Fruit fly (Drosophila melanogaster) whole organism, embryonic: Measurements from ENCODE around the gene Mst85C.
A peak's percentile ranks its signal among the peaks of the same experiment; 100 is the strongest.

Experiments used
- Bteb2 ChIP-seq: fragments of 200-800 bp; sonication (Bioruptor generic); optimal IDR thresholded peaks from 2 replicates; lab custom pipeline; 2016; ENCODE audit warnings: missing biosample characterization, missing genetic modification characterization
- CG10979 ChIP-seq: fragments of 200-800 bp; sonication (Bioruptor generic); optimal IDR thresholded peaks from 2 replicates; lab custom pipeline; 2018; ENCODE audit warnings: missing biosample characterization, mild to moderate bottlenecking, missing genetic modification characterization, moderate library complexity
- CG12659 ChIP-seq: fragments of 200-800 bp; sonication (Bioruptor generic); optimal IDR thresholded peaks from 3 replicates; lab custom pipeline; 2017; ENCODE audit warnings: mild to moderate bottlenecking, missing biosample characterization, missing genetic modification reagents, missing genetic modification characterization
- CG12769 ChIP-seq: fragments of 200-800 bp; sonication (Bioruptor generic); optimal IDR thresholded peaks from 2 replicates; lab custom pipeline; 2019; ENCODE audit warnings: missing biosample characterization, mild to moderate bottlenecking, missing genetic modification characterization, moderate library complexity
- CG13287 ChIP-seq: fragments of 200-800 bp; sonication (Bioruptor generic); IDR thresholded peaks from 2 replicates; pipeline ENCODE4 v1.3.6; 2022; ENCODE audit warnings: missing biosample characterization, missing genetic modification characterization; ENCODE audit not compliant: partially characterized antibody
- CG13296 ChIP-seq: fragments of 200-800 bp; sonication (Bioruptor generic); optimal IDR thresholded peaks from 3 replicates; lab custom pipeline; 2018; ENCODE audit warnings: missing biosample characterization, mild to moderate bottlenecking, missing genetic modification characterization
- CG15269 ChIP-seq: fragments of 200-800 bp; sonication (Bioruptor generic); optimal IDR thresholded peaks from 2 replicates; lab custom pipeline; 2018; ENCODE audit warnings: missing biosample characterization, mild to moderate bottlenecking, missing genetic modification characterization, moderate library complexity
- CG15601 ChIP-seq: fragments of 200-800 bp; sonication (Bioruptor generic); optimal IDR thresholded peaks from 3 replicates; lab custom pipeline; 2019; ENCODE audit warnings: missing biosample characterization, mild to moderate bottlenecking, missing genetic modification characterization, moderate library complexity
- CG17385 ChIP-seq: fragments of 200-800 bp; sonication (Bioruptor generic); optimal IDR thresholded peaks from 3 replicates; lab custom pipeline; 2018; ENCODE audit warnings: missing biosample characterization, mild to moderate bottlenecking, missing genetic modification characterization
- CG17829 ChIP-seq: fragments of 200-800 bp; optimal IDR thresholded peaks from 2 replicates; lab custom pipeline; 2019; ENCODE audit warnings: missing biosample characterization, mild to moderate bottlenecking, missing genetic modification characterization, moderate library complexity
- CG2199 ChIP-seq: fragments of 200-800 bp; sonication (Bioruptor generic); IDR thresholded peaks from 3 replicates; pipeline ENCODE4 v1.3.6; 2022; ENCODE audit warnings: missing biosample characterization, missing genetic modification characterization
- CG2712 ChIP-seq: fragments of 200-800 bp; optimal IDR thresholded peaks from 3 replicates; lab custom pipeline; 2019; ENCODE audit warnings: missing biosample characterization, mild to moderate bottlenecking, missing genetic modification characterization, moderate library complexity
- CG3281 ChIP-seq: fragments of 200-800 bp; sonication (Bioruptor generic); optimal IDR thresholded peaks from 3 replicates; lab custom pipeline; 2017; ENCODE audit warnings: missing biosample characterization, mild to moderate bottlenecking, missing genetic modification characterization
- CG34422 ChIP-seq: fragments of 200-800 bp; sonication (Bioruptor generic); IDR thresholded peaks from 3 replicates; pipeline ENCODE4 v1.3.6; 2022; ENCODE audit warnings: missing biosample characterization, missing genetic modification characterization
- CG3847 ChIP-seq: fragments of 200-800 bp; sonication (Bioruptor generic); IDR thresholded peaks from 2 replicates; pipeline ENCODE4 v1.3.6; 2022; ENCODE audit warnings: missing biosample characterization, missing genetic modification characterization
- CG4282 ChIP-seq: fragments of 200-800 bp; sonication (Bioruptor generic); optimal IDR thresholded peaks from 2 replicates; lab custom pipeline; 2016; ENCODE audit warnings: missing biosample characterization, missing genetic modification characterization
- CG4820 ChIP-seq: fragments of 200-800 bp; sonication (Bioruptor generic); optimal IDR thresholded peaks from 3 replicates; lab custom pipeline; 2016; ENCODE audit warnings: missing biosample characterization, missing genetic modification characterization
- CG8089 ChIP-seq: fragments of 200-800 bp; sonication (Bioruptor generic); optimal IDR thresholded peaks from 3 replicates; lab custom pipeline; 2016; ENCODE audit warnings: missing biosample characterization, missing genetic modification characterization
- CG9817 ChIP-seq: fragments of 200-800 bp; sonication (Bioruptor generic); optimal IDR thresholded peaks from 2 replicates; lab custom pipeline; 2018; ENCODE audit warnings: missing biosample characterization, mild to moderate bottlenecking, missing genetic modification characterization, moderate library complexity
- CG9876 ChIP-seq: fragments of 200-800 bp; sonication (Bioruptor generic); optimal IDR thresholded peaks from 2 replicates; lab custom pipeline; 2016; ENCODE audit warnings: missing biosample characterization, missing genetic modification characterization
- Dll ChIP-seq: fragments of 200-800 bp; sonication (Bioruptor generic); IDR thresholded peaks from 4 replicates; pipeline ENCODE4 v1.3.6; 2022; ENCODE audit warnings: missing biosample characterization, missing genetic modification characterization; ENCODE audit not compliant: partially characterized antibody
- Dref ChIP-seq: fragments of 200-800 bp; sonication (Bioruptor generic); IDR thresholded peaks from 2 replicates; pipeline ENCODE4 v1.3.6; 2022; ENCODE audit warnings: missing biosample characterization, missing genetic modification characterization
- Jarid2 ChIP-seq: fragments of 200-800 bp; sonication (Bioruptor generic); optimal IDR thresholded peaks from 3 replicates; lab custom pipeline; 2017; ENCODE audit warnings: mild to moderate bottlenecking, missing biosample characterization, missing genetic modification reagents, missing genetic modification characterization
- Med ChIP-seq: fragments of 200-800 bp; sonication (Bioruptor generic); peaks from one replicate; lab custom pipeline; 2016; ENCODE audit warnings: missing biosample characterization, missing genetic modification characterization, mild to moderate bottlenecking, inconsistent platforms, moderate library complexity
- NfI ChIP-seq: fragments of 200-800 bp; sonication (Bioruptor generic); optimal IDR thresholded peaks from 3 replicates; lab custom pipeline; 2018; ENCODE audit warnings: missing biosample characterization, mild to moderate bottlenecking, missing genetic modification characterization, moderate library complexity
- PHDP ChIP-seq: fragments of 200-800 bp; sonication (Bioruptor generic); optimal IDR thresholded peaks from 3 replicates; lab custom pipeline; 2018; ENCODE audit warnings: missing biosample characterization, mild to moderate bottlenecking, missing genetic modification characterization, moderate library complexity
- Poxn ChIP-seq: fragments of 200-800 bp; sonication (Bioruptor generic); IDR thresholded peaks from 2 replicates; pipeline ENCODE4 v1.3.6; 2022; ENCODE audit warnings: missing biosample characterization, missing genetic modification characterization
- Trl ChIP-seq, 3 experiments: fragments of >200 bp in 2 of 3; fragments of 200-800 bp in 1 of 3; sonication (Bioruptor generic) in 1 of 3; optimal IDR thresholded peaks; 2 replicates in 1 of 3; 3 replicates in 2 of 3; lab custom pipeline; 2016 to 2017; ENCODE audit warnings: missing biosample characterization in 1 of 3, missing genetic modification characterization in 1 of 3
- ara ChIP-seq: fragments of 200-800 bp; sonication (Bioruptor generic); IDR thresholded peaks from 2 replicates; pipeline ENCODE4 v1.3.6; 2022; ENCODE audit warnings: missing biosample characterization, missing genetic modification characterization
- cato ChIP-seq: fragments of 200-800 bp; sonication (Bioruptor generic); optimal IDR thresholded peaks from 2 replicates; lab custom pipeline; 2016; ENCODE audit warnings: missing biosample characterization, missing genetic modification characterization, borderline replicate concordance
- chif ChIP-seq, 2 experiments: fragments of 200-800 bp; sonication (Bioruptor generic); optimal IDR thresholded peaks; 3 replicates each; lab custom pipeline; 2016; ENCODE audit warnings: missing biosample characterization in 2 of 2, missing genetic modification characterization in 2 of 2
- ci ChIP-seq: fragments of 200-800 bp; sonication (Bioruptor generic); IDR thresholded peaks from 3 replicates; pipeline ENCODE4 v1.3.6; 2022; ENCODE audit warnings: missing biosample characterization, missing genetic modification characterization
- dimm ChIP-seq: fragments of 200-800 bp; sonication (Bioruptor generic); IDR thresholded peaks from 2 replicates; pipeline ENCODE4 v1.3.6; 2022; ENCODE audit warnings: missing biosample characterization, missing genetic modification characterization
- dmrt11E ChIP-seq: fragments of 200-800 bp; sonication (Bioruptor generic); optimal IDR thresholded peaks from 3 replicates; lab custom pipeline; 2018; ENCODE audit warnings: missing biosample characterization, mild to moderate bottlenecking, missing genetic modification characterization, moderate library complexity
- hbn ChIP-seq: fragments of 200-800 bp; sonication (Bioruptor generic); IDR thresholded peaks from 2 replicates; pipeline ENCODE4 v1.3.6; 2022; ENCODE audit warnings: missing biosample characterization, missing genetic modification characterization; ENCODE audit not compliant: partially characterized antibody
- inv ChIP-seq: fragments of 200-800 bp; sonication (Bioruptor generic); IDR thresholded peaks from 2 replicates; pipeline ENCODE4 v1.3.6; 2022; ENCODE audit warnings: missing biosample characterization, missing genetic modification characterization; ENCODE audit not compliant: partially characterized antibody
- klu ChIP-seq: fragments of 200-800 bp; sonication (Bioruptor generic); IDR thresholded peaks from 2 replicates; pipeline ENCODE4 v1.3.6; 2022; ENCODE audit warnings: missing biosample characterization, missing genetic modification characterization
- knrl ChIP-seq: fragments of 200-800 bp; sonication (Bioruptor generic); IDR thresholded peaks from 3 replicates; pipeline ENCODE4 v1.3.6; 2022; ENCODE audit warnings: missing biosample characterization, missing genetic modification characterization; ENCODE audit not compliant: partially characterized antibody
- lmd ChIP-seq: fragments of 200-800 bp; sonication (Bioruptor generic); IDR thresholded peaks from 2 replicates; pipeline ENCODE4 v1.3.6; 2022; ENCODE audit warnings: missing biosample characterization, missing genetic modification characterization
- mirr ChIP-seq: fragments of 200-800 bp; sonication (Bioruptor generic); optimal IDR thresholded peaks from 3 replicates; lab custom pipeline; 2018; ENCODE audit warnings: missing biosample characterization, mild to moderate bottlenecking, missing genetic modification characterization
- p53 ChIP-seq: fragments of 200-800 bp; sonication (Bioruptor generic); optimal IDR thresholded peaks from 2 replicates; lab custom pipeline; 2016; ENCODE audit warnings: missing biosample characterization, missing genetic modification characterization
- pros ChIP-seq: fragments of 200-800 bp; sonication (Bioruptor generic); optimal IDR thresholded peaks from 3 replicates; lab custom pipeline; 2019; ENCODE audit warnings: missing biosample characterization, mild to moderate bottlenecking, missing genetic modification characterization, moderate library complexity
- row ChIP-seq: fragments of 200-800 bp; sonication (Bioruptor generic); IDR thresholded peaks from 3 replicates; pipeline ENCODE4 v1.3.6; 2022; ENCODE audit warnings: missing biosample characterization, missing genetic modification characterization
- scrt ChIP-seq: fragments of 200-800 bp; sonication (Bioruptor generic); optimal IDR thresholded peaks from 2 replicates; lab custom pipeline; 2018; ENCODE audit warnings: missing biosample characterization, mild to moderate bottlenecking, missing genetic modification characterization, moderate library complexity
- sens ChIP-seq: fragments of 200-800 bp; sonication (Bioruptor generic); peaks from one replicate; lab custom pipeline; 2016; ENCODE audit warnings: missing biosample characterization, missing genetic modification characterization
- slbo ChIP-seq: fragments of 200-800 bp; sonication (Bioruptor generic); IDR thresholded peaks from 2 replicates; pipeline ENCODE4 v1.3.6; 2022; ENCODE audit warnings: missing biosample characterization, missing genetic modification characterization
- sr ChIP-seq: fragments of 200-800 bp; sonication (Bioruptor generic); IDR thresholded peaks from 3 replicates; pipeline ENCODE4 v1.3.6; 2022; ENCODE audit warnings: missing biosample characterization, missing genetic modification characterization
- tx ChIP-seq: fragments of 200-800 bp; sonication (Bioruptor generic); optimal IDR thresholded peaks from 2 replicates; lab custom pipeline; 2016; ENCODE audit warnings: missing biosample characterization, missing genetic modification characterization
- unc-4 ChIP-seq: fragments of 200-800 bp; sonication (Bioruptor generic); IDR thresholded peaks from 2 replicates; pipeline ENCODE4 v1.3.6; 2022; ENCODE audit warnings: missing biosample characterization, missing genetic modification characterization; ENCODE audit not compliant: partially characterized antibody

The Mst85C gene

dm6 chr3R:9038652-9039051 lies 9.8 kb upstream of the Mst85C start, which contains the start of gene hyx:
hyx (plus strand) TSS chr3R:9038760.
- peak; percentile 26 for TF ChIP-seq CG3281 (GFP tag; lab: Kevin White, UChicago)
- peak; percentile 65; the same call in 2 of the 3 replicates for TF ChIP-seq CG34422 (GFP tag; lab: Robert Waterston, UW)
- peak; percentile 10 for TF ChIP-seq CG4820 (GFP tag; lab: Kevin White, UChicago)
- no peak for TF ChIP-seq CG4282 (GFP tag; lab: Kevin White, UChicago)
- TF ChIP-seq mirr (GFP tag; lab: Kevin White, UChicago): peak; percentile 16
- 0 out of 3 replicates have a peak, but pooled peaks have one; percentile 24 for TF ChIP-seq CG2199 (GFP tag; lab: Robert Waterston, UW)
- peak; percentile 44 for TF ChIP-seq klu (GFP tag; lab: Robert Waterston, UW)
- TF ChIP-seq dmrt11E (tag; lab: Kevin White, UChicago): peak; percentile 27
- TF ChIP-seq Dref (GFP tag; lab: Robert Waterston, UW): peak; percentile 42
- TF ChIP-seq chif (GFP tag; optimal IDR thresholded peaks at IDR 0.05; lab: Kevin White, UChicago): peak in 1 of 2 experiments; percentile 16
- TF ChIP-seq CG12769 (tag; lab: Kevin White, UChicago): peak; percentile 61
- no peak; the same call in 1 of the 3 replicates for TF ChIP-seq knrl
- TF ChIP-seq CG9817 (tag; lab: Kevin White, UChicago): peak; percentile 9
- no peak for TF ChIP-seq ara
- peak; percentile 26 for TF ChIP-seq CG10979 (tag; lab: Kevin White, UChicago)
- no peak for TF ChIP-seq CG8089 (GFP tag; lab: Kevin White, UChicago)
- TF ChIP-seq CG12659: peak; percentile 23
- TF ChIP-seq unc-4: peak; percentile 91
- no peak for TF ChIP-seq dimm
- peak; percentile 79; the same call in 2 of the 3 replicates for TF ChIP-seq sr (GFP tag; lab: Robert Waterston, UW)
- peak; percentile 41 for TF ChIP-seq Bteb2 (GFP tag; lab: Kevin White, UChicago)
- TF ChIP-seq ci: peak; percentile 36; the same call in 1 of the 3 replicates
- TF ChIP-seq CG15269 (tag; lab: Kevin White, UChicago): peak; percentile 42
- no peak for TF ChIP-seq pros (GFP tag; lab: Kevin White, UChicago)
- peak; percentile 14 for TF ChIP-seq tx (GFP tag; lab: Kevin White, UChicago)
- TF ChIP-seq p53 (GFP tag; lab: Kevin White, UChicago): peak; percentile 23
- peak; percentile 84 for TF ChIP-seq hbn
- TF ChIP-seq CG2712: peak; percentile 59
- peak; percentile 38 for TF ChIP-seq CG17385
- TF ChIP-seq CG17829 (tag; lab: Kevin White, UChicago): peak; percentile 38
- no peak for TF ChIP-seq CG9876 (GFP tag; lab: Kevin White, UChicago)
- TF ChIP-seq Dll (GFP tag; lab: Robert Waterston, UW): peak; percentile 93
- TF ChIP-seq NfI (GFP tag; lab: Kevin White, UChicago): peak; percentile 40
- TF ChIP-seq inv: peak; percentile 60
- TF ChIP-seq cato (GFP tag; lab: Kevin White, UChicago): no peak
- TF ChIP-seq row: peak; percentile 90
- TF ChIP-seq lmd: no peak; the same call in 1 of the 2 replicates
- peak; percentile 0 for TF ChIP-seq PHDP (tag; lab: Kevin White, UChicago)
- TF ChIP-seq Jarid2 (GFP tag; lab: Kevin White, UChicago): no peak
- peak; percentile 25; the same call in 1 of the 2 replicates for TF ChIP-seq CG3847 (GFP tag; lab: Robert Waterston, UW)
- TF ChIP-seq Trl (optimal IDR thresholded peaks at IDR 0.05; lab: Kevin White, UChicago): no peak
- TF ChIP-seq Trl (GFP tag; optimal IDR thresholded peaks at IDR 0.05; lab: Kevin White, UChicago): peak; percentile 41
- TF ChIP-seq Med (GFP tag; lab: Kevin White, UChicago): peak; percentile 92
- TF ChIP-seq CG13287 (GFP tag; lab: Robert Waterston, UW): peak; percentile 94
- TF ChIP-seq sens (GFP tag; lab: Kevin White, UChicago): peak; percentile 95
- TF ChIP-seq scrt (GFP tag; lab: Kevin White, UChicago): peak; percentile 43
- no peak for TF ChIP-seq Poxn (GFP tag; lab: Robert Waterston, UW)
- TF ChIP-seq slbo (GFP tag; lab: Robert Waterston, UW): peak; percentile 62; the same call in 1 of the 2 replicates
- TF ChIP-seq CG13296 (GFP tag; lab: Kevin White, UChicago): peak; percentile 56
- peak; percentile 24 for TF ChIP-seq CG15601 (tag; lab: Kevin White, UChicago)
